Fruit fly (Drosophila melanogaster): ENCODE measurements around the gene CG14088.

DNA sequence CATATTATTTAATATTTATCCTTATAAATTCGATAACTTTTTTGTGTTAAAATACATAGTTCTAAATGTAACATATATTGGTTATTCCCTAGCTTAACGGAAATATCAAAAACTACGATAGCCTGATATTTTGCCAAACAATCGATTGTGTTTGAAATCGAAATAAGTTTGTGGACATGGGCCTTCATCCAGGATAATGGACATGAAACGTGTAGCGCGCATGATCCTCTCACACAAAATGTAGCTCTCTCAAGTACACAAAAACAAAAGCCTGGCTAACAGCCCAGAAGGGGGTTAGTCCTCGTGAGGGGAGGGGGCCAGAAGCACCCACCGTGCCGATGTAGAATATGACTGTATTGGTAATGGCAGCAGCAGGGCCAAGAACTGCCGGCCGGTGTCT, 32.7 kb downstream of the CG14088 start:
- TF ChIP-seq psq (optimal IDR thresholded peaks at IDR 0.05) (no peak), Sin3A (optimal IDR thresholded peaks at IDR 0.05) (no peak), Myc (optimal IDR thresholded peaks at IDR 0.05) (no peak)
